Fruit fly (Drosophila melanogaster) whole organism, embryonic: ENCODE measurements around the gene CG9471.

Experiments used
- Antp ChIP-seq: fragments of 200-800 bp; sonication (Bioruptor generic); optimal IDR thresholded peaks from 3 replicates; lab custom pipeline; 2016; ENCODE audit warnings: missing biosample characterization, missing genetic modification characterization
- Atf3 ChIP-seq: fragments of 200-800 bp; sonication (Bioruptor generic); optimal IDR thresholded peaks from 3 replicates; lab custom pipeline; 2016; ENCODE audit warnings: missing biosample characterization, missing genetic modification characterization
- B-H1 ChIP-seq: fragments of 200-800 bp; sonication (Bioruptor generic); IDR thresholded peaks from 3 replicates; pipeline ENCODE4 v1.3.6; 2022; ENCODE audit warnings: missing biosample characterization, missing genetic modification characterization
- CG10462 ChIP-seq: fragments of 200-800 bp; sonication (Bioruptor generic); optimal IDR thresholded peaks from 2 replicates; lab custom pipeline; 2016; ENCODE audit warnings: missing biosample characterization, missing genetic modification characterization
- CG10959 ChIP-seq: fragments of 200-800 bp; sonication (Bioruptor generic); IDR thresholded peaks from 2 replicates; pipeline ENCODE4 v1.3.6; 2022; ENCODE audit warnings: missing biosample characterization, missing genetic modification characterization
- CG10979 ChIP-seq: fragments of 200-800 bp; sonication (Bioruptor generic); optimal IDR thresholded peaks from 2 replicates; lab custom pipeline; 2018; ENCODE audit warnings: missing biosample characterization, mild to moderate bottlenecking, missing genetic modification characterization, moderate library complexity
- CG11085 ChIP-seq: fragments of 200-800 bp; sonication (Bioruptor generic); IDR thresholded peaks from 2 replicates; pipeline ENCODE4 v1.3.6; 2022; ENCODE audit warnings: missing biosample characterization, missing genetic modification characterization
- CG12219 ChIP-seq: fragments of 200-800 bp; sonication (Bioruptor generic); optimal IDR thresholded peaks from 3 replicates; lab custom pipeline; 2018; ENCODE audit warnings: missing biosample characterization, mild to moderate bottlenecking, missing genetic modification characterization
- CG12391 ChIP-seq: fragments of 200-800 bp; sonication (Bioruptor generic); optimal IDR thresholded peaks from 3 replicates; lab custom pipeline; 2018; ENCODE audit warnings: missing biosample characterization, mild to moderate bottlenecking, missing genetic modification characterization, moderate library complexity
- CG12659 ChIP-seq: fragments of 200-800 bp; sonication (Bioruptor generic); optimal IDR thresholded peaks from 3 replicates; lab custom pipeline; 2017; ENCODE audit warnings: mild to moderate bottlenecking, missing biosample characterization, missing genetic modification reagents, missing genetic modification characterization
- CG12744 ChIP-seq: fragments of 200-800 bp; sonication (Bioruptor generic); optimal IDR thresholded peaks from 2 replicates; lab custom pipeline; 2016; ENCODE audit warnings: missing biosample characterization, missing genetic modification characterization
- CG14965 ChIP-seq: fragments of 200-800 bp; sonication (Bioruptor generic); optimal IDR thresholded peaks from 2 replicates; lab custom pipeline; 2016; ENCODE audit warnings: missing biosample characterization, missing genetic modification characterization, borderline replicate concordance
- CG15073 ChIP-seq: fragments of 200-800 bp; sonication (Bioruptor generic); optimal IDR thresholded peaks from 2 replicates; lab custom pipeline; 2016; ENCODE audit warnings: missing biosample characterization, missing genetic modification characterization
- CG15514 ChIP-seq: fragments of 200-800 bp; sonication (Bioruptor generic); optimal IDR thresholded peaks from 3 replicates; lab custom pipeline; 2017; ENCODE audit warnings: missing biosample characterization, missing genetic modification characterization, mild to moderate bottlenecking, moderate library complexity, missing genetic modification reagents
- CG17385 ChIP-seq: fragments of 200-800 bp; sonication (Bioruptor generic); optimal IDR thresholded peaks from 3 replicates; lab custom pipeline; 2018; ENCODE audit warnings: missing biosample characterization, mild to moderate bottlenecking, missing genetic modification characterization
- CG17802 ChIP-seq: fragments of 200-800 bp; sonication (Bioruptor generic); optimal IDR thresholded peaks from 2 replicates; lab custom pipeline; 2018; ENCODE audit warnings: missing biosample characterization, mild to moderate bottlenecking, missing genetic modification characterization, moderate library complexity
- CG18011 ChIP-seq: fragments of 200-800 bp; sonication (Bioruptor generic); optimal IDR thresholded peaks from 2 replicates; lab custom pipeline; 2017; ENCODE audit warnings: missing biosample characterization, missing genetic modification characterization, mild to moderate bottlenecking, moderate library complexity, missing genotype
- CG2129 ChIP-seq: fragments of 200-800 bp; sonication (Bioruptor generic); IDR thresholded peaks from 2 replicates; pipeline ENCODE4 v1.3.6; 2022; ENCODE audit warnings: missing biosample characterization, missing genetic modification characterization; ENCODE audit not compliant: partially characterized antibody
- CG30020 ChIP-seq: fragments of 200-800 bp; optimal IDR thresholded peaks from 2 replicates; lab custom pipeline; 2019; ENCODE audit warnings: missing biosample characterization, mild to moderate bottlenecking, missing genetic modification characterization, moderate library complexity
- CG33213 ChIP-seq: fragments of 200-800 bp; sonication (Bioruptor generic); optimal IDR thresholded peaks from 3 replicates; lab custom pipeline; 2016; ENCODE audit warnings: missing biosample characterization, missing genetic modification characterization
- CG4820 ChIP-seq: fragments of 200-800 bp; sonication (Bioruptor generic); optimal IDR thresholded peaks from 3 replicates; lab custom pipeline; 2016; ENCODE audit warnings: missing biosample characterization, missing genetic modification characterization
- CG6175 ChIP-seq: fragments of 200-800 bp; sonication (Bioruptor generic); IDR thresholded peaks from 3 replicates; pipeline ENCODE4 v1.3.6; 2022; ENCODE audit warnings: missing biosample characterization, missing genetic modification characterization
- CG6654 ChIP-seq: fragments of 200-800 bp; sonication (Bioruptor generic); optimal IDR thresholded peaks from 2 replicates; lab custom pipeline; 2017; ENCODE audit warnings: missing biosample characterization, mild to moderate bottlenecking, missing genetic modification characterization
- CG7271 ChIP-seq: fragments of 200-800 bp; sonication (Bioruptor generic); optimal IDR thresholded peaks from 2 replicates; lab custom pipeline; 2018; ENCODE audit warnings: missing biosample characterization, mild to moderate bottlenecking, missing genetic modification characterization, moderate library complexity
- CG8290 ChIP-seq, 3 experiments: fragments of 200-800 bp; sonication (Bioruptor generic); optimal IDR thresholded peaks; 2 replicates each; lab custom pipeline; 2016 to 2019; ENCODE audit warnings: missing biosample characterization in 3 of 3, missing genetic modification characterization in 3 of 3, mild to moderate bottlenecking in 2 of 3, moderate library complexity in 1 of 3
- CrebB ChIP-seq: fragments of 200-800 bp; sonication (Bioruptor generic); optimal IDR thresholded peaks from 3 replicates; lab custom pipeline; 2018; ENCODE audit warnings: missing biosample characterization, mild to moderate bottlenecking, missing genetic modification characterization
- Dad ChIP-seq: fragments of 200-800 bp; sonication (Bioruptor generic); optimal IDR thresholded peaks from 3 replicates; lab custom pipeline; 2016; ENCODE audit warnings: missing biosample characterization, missing genetic modification characterization
- Dll ChIP-seq: fragments of 200-800 bp; sonication (Bioruptor generic); IDR thresholded peaks from 4 replicates; pipeline ENCODE4 v1.3.6; 2022; ENCODE audit warnings: missing biosample characterization, missing genetic modification characterization; ENCODE audit not compliant: partially characterized antibody
- E2f2 ChIP-seq: fragments of 200-800 bp; sonication (Bioruptor generic); IDR thresholded peaks from 2 replicates; pipeline ENCODE4 v1.3.6; 2022; ENCODE audit warnings: missing biosample characterization, missing genetic modification characterization
- Elba2 ChIP-seq: fragments of 200-800 bp; sonication (Bioruptor generic); optimal IDR thresholded peaks from 3 replicates; lab custom pipeline; 2016; ENCODE audit warnings: missing biosample characterization, missing genetic modification characterization
- Hr39 ChIP-seq: fragments of >200 bp; optimal IDR thresholded peaks from 2 replicates; lab custom pipeline; 2017
- Med ChIP-seq: fragments of 200-800 bp; sonication (Bioruptor generic); peaks from one replicate; lab custom pipeline; 2016; ENCODE audit warnings: missing biosample characterization, missing genetic modification characterization, mild to moderate bottlenecking, inconsistent platforms, moderate library complexity
- Nf-YC ChIP-seq: fragments of 200-800 bp; optimal IDR thresholded peaks from 3 replicates; lab custom pipeline; 2019; ENCODE audit warnings: missing biosample characterization, mild to moderate bottlenecking, missing genetic modification characterization, moderate library complexity
- Sox100B ChIP-seq: fragments of 200-800 bp; sonication (Bioruptor generic); optimal IDR thresholded peaks from 3 replicates; lab custom pipeline; 2018; ENCODE audit warnings: missing biosample characterization, mild to moderate bottlenecking, missing genetic modification characterization
- amos ChIP-seq: fragments of 200-800 bp; sonication (Bioruptor generic); IDR thresholded peaks from 2 replicates; pipeline ENCODE4 v1.3.6; 2022; ENCODE audit warnings: missing biosample characterization, missing genetic modification characterization; ENCODE audit not compliant: partially characterized antibody
- cad ChIP-seq: fragments of >200 bp; optimal IDR thresholded peaks from 2 replicates; lab custom pipeline; 2017; ENCODE audit warnings: missing biosample characterization, missing genetic modification characterization
- cato ChIP-seq: fragments of 200-800 bp; sonication (Bioruptor generic); optimal IDR thresholded peaks from 2 replicates; lab custom pipeline; 2016; ENCODE audit warnings: missing biosample characterization, missing genetic modification characterization, borderline replicate concordance
- chn ChIP-seq: fragments of 200-800 bp; sonication (Bioruptor generic); optimal IDR thresholded peaks from 2 replicates; lab custom pipeline; 2016; ENCODE audit warnings: missing biosample characterization, missing genetic modification characterization
- cwo ChIP-seq: fragments of 200-800 bp; sonication (Bioruptor generic); optimal IDR thresholded peaks from 3 replicates; lab custom pipeline; 2017; ENCODE audit warnings: missing biosample characterization, missing genetic modification characterization, mild to moderate bottlenecking, moderate library complexity, missing genetic modification reagents
- ems ChIP-seq: fragments of 200-800 bp; sonication (Bioruptor generic); optimal IDR thresholded peaks from 3 replicates; lab custom pipeline; 2016; ENCODE audit warnings: missing biosample characterization, missing genetic modification characterization
- ewg ChIP-seq: fragments of 200-800 bp; sonication (Bioruptor generic); optimal IDR thresholded peaks from 3 replicates; lab custom pipeline; 2017; ENCODE audit warnings: mild to moderate bottlenecking, missing biosample characterization, missing genetic modification reagents, missing genetic modification characterization
- gcm ChIP-seq: fragments of 200-800 bp; sonication (Bioruptor generic); optimal IDR thresholded peaks from 2 replicates; lab custom pipeline; 2019; ENCODE audit warnings: missing biosample characterization, mild to moderate bottlenecking, missing genetic modification characterization, moderate library complexity
- gro ChIP-seq: fragments of 200-800 bp; sonication (Bioruptor generic); optimal IDR thresholded peaks from 2 replicates; lab custom pipeline; 2016; ENCODE audit warnings: missing biosample characterization, missing genetic modification characterization
- gt ChIP-seq: fragments of 200-800 bp; sonication (Bioruptor generic); IDR thresholded peaks from 2 replicates; pipeline ENCODE4 v1.3.6; 2022; ENCODE audit warnings: missing biosample characterization, missing genetic modification characterization
- jing ChIP-seq: fragments of 200-800 bp; sonication (Bioruptor generic); optimal IDR thresholded peaks from 2 replicates; lab custom pipeline; 2018; ENCODE audit warnings: missing biosample characterization, mild to moderate bottlenecking, missing genetic modification characterization
- pb ChIP-seq: fragments of 200-800 bp; sonication (Bioruptor generic); optimal IDR thresholded peaks from 3 replicates; lab custom pipeline; 2016; ENCODE audit warnings: missing biosample characterization, missing genetic modification characterization
- phol ChIP-seq: fragments of 200-800 bp; sonication (Bioruptor generic); optimal IDR thresholded peaks from 3 replicates; lab custom pipeline; 2018; ENCODE audit warnings: missing biosample characterization, mild to moderate bottlenecking, missing genetic modification characterization, moderate library complexity
- run ChIP-seq: fragments of 200-800 bp; sonication (Bioruptor generic); optimal IDR thresholded peaks from 3 replicates; lab custom pipeline; 2018; ENCODE audit warnings: missing biosample characterization, mild to moderate bottlenecking, missing genetic modification characterization
- slou ChIP-seq: fragments of 200-800 bp; sonication (Bioruptor generic); optimal IDR thresholded peaks from 3 replicates; lab custom pipeline; 2016; ENCODE audit warnings: missing biosample characterization, missing genetic modification characterization
- unpg ChIP-seq: fragments of 200-800 bp; sonication (Bioruptor generic); optimal IDR thresholded peaks from 3 replicates; lab custom pipeline; 2018; ENCODE audit warnings: missing biosample characterization, mild to moderate bottlenecking, missing genetic modification characterization, moderate library complexity
- z ChIP-seq: fragments of 200-800 bp; sonication (Bioruptor generic); IDR thresholded peaks from 3 replicates; pipeline ENCODE4 v1.3.6; 2022; ENCODE audit warnings: missing biosample characterization, missing genetic modification characterization

The CG9471 gene

DNA sequence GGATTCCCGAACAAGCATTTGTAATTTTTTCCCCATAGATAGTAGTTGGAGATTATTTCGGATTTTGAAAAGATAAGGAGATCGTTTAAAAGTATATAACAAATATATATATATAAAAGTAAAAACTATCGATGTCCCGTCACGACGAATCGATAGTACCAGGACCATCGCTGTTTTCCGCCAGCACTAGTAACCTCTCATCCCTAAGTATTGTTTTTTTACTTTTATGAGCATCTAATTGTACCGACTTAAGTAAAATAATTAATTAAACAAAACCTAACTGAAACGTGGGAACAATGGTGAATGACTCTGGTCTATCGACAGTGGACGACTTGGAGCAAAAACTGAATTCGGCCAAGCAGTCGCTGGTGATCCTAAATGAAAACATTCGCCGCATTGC is 30.6 kb downstream of the CG9471 start, which contains the start of gene Pnn (continued):
- TF ChIP-seq CG12744: no peak
- TF ChIP-seq CG18011 (GFP tag; lab: Kevin White, UChicago): no peak
- TF ChIP-seq CG2129 (GFP tag; lab: Robert Waterston, UW): peak; percentile 81
- TF ChIP-seq gt (GFP tag; lab: Robert Waterston, UW): no peak
- TF ChIP-seq CG12659 (GFP tag; lab: Kevin White, UChicago): peak; percentile 30
- TF ChIP-seq Antp (GFP tag; lab: Kevin White, UChicago): no peak
- no peak for TF ChIP-seq B-H1 (GFP tag; lab: Robert Waterston, UW)
- TF ChIP-seq pb (GFP tag; lab: Kevin White, UChicago): no peak
- TF ChIP-seq Sox100B: peak; percentile 6
- peak; percentile 32 for TF ChIP-seq Nf-YC (tag; lab: Kevin White, UChicago)
- peak; percentile 30 for TF ChIP-seq cad (GFP tag; lab: Kevin White, UChicago)
- no peak for TF ChIP-seq CG11085 (GFP tag; lab: Robert Waterston, UW)
- no peak for TF ChIP-seq Dad (GFP tag; lab: Kevin White, UChicago)
- peak; percentile 21 for TF ChIP-seq phol (tag; lab: Kevin White, UChicago)
- TF ChIP-seq E2f2: peak; percentile 29; the same call in 1 of the 2 replicates
- peak; percentile 56 for TF ChIP-seq Med (GFP tag; lab: Kevin White, UChicago)
- no peak for TF ChIP-seq CG4820
- no peak for TF ChIP-seq CG7271 (tag; lab: Kevin White, UChicago)
- TF ChIP-seq CG10959 (GFP tag; lab: Robert Waterston, UW): no peak
- TF ChIP-seq amos: peak; percentile 93
- TF ChIP-seq CG15073 (GFP tag; lab: Kevin White, UChicago): no peak
- TF ChIP-seq run (tag; lab: Kevin White, UChicago): no peak
- no peak for TF ChIP-seq CG10462 (GFP tag; lab: Kevin White, UChicago)
- no peak for TF ChIP-seq CG17385 (GFP tag; lab: Kevin White, UChicago)
- no peak for TF ChIP-seq CG15514 (GFP tag; lab: Kevin White, UChicago)
- no peak for TF ChIP-seq Hr39 (lab: Kevin White, UChicago)
- TF ChIP-seq ewg: no peak
- no peak for TF ChIP-seq CG6175
- no peak for TF ChIP-seq unpg
- TF ChIP-seq CG10979 (tag; lab: Kevin White, UChicago): no peak
- TF ChIP-seq z: no peak
- no peak for TF ChIP-seq CG17802 (tag; lab: Kevin White, UChicago)
- TF ChIP-seq CG12219 (GFP tag; lab: Kevin White, UChicago): no peak
- no peak for TF ChIP-seq CG33213
- no peak for TF ChIP-seq chn (GFP tag; lab: Kevin White, UChicago)
- peak; percentile 91 for TF ChIP-seq Dll (GFP tag; lab: Robert Waterston, UW)
- TF ChIP-seq ems (GFP tag; lab: Kevin White, UChicago): no peak
- no peak for TF ChIP-seq CG14965
- TF ChIP-seq cato (GFP tag; lab: Kevin White, UChicago): no peak
- TF ChIP-seq slou (GFP tag; lab: Kevin White, UChicago): no peak
- peak; percentile 49 for TF ChIP-seq CG12391 (tag; lab: Kevin White, UChicago)
- TF ChIP-seq CG8290 (GFP tag; optimal IDR thresholded peaks at IDR 0.05; lab: Kevin White, UChicago): no peak
- TF ChIP-seq CG8290 (tag; optimal IDR thresholded peaks at IDR 0.05; lab: Kevin White, UChicago): no peak
- no peak for TF ChIP-seq cwo (GFP tag; lab: Kevin White, UChicago)
- no peak for TF ChIP-seq gro
- TF ChIP-seq CG6654 (GFP tag; lab: Kevin White, UChicago): no peak
- TF ChIP-seq jing (GFP tag; lab: Kevin White, UChicago): no peak
- no peak for TF ChIP-seq Elba2 (GFP tag; lab: Kevin White, UChicago)
- TF ChIP-seq CG30020 (tag; lab: Kevin White, UChicago): peak; percentile 63
- TF ChIP-seq gcm (GFP tag; lab: Kevin White, UChicago): no peak
- no peak for TF ChIP-seq CrebB (tag; lab: Kevin White, UChicago)
- TF ChIP-seq Atf3 (GFP tag; lab: Kevin White, UChicago): no peak
